Worm (Caenorhabditis elegans): ENCODE measurements around the gene F01D5.10.

DNA sequence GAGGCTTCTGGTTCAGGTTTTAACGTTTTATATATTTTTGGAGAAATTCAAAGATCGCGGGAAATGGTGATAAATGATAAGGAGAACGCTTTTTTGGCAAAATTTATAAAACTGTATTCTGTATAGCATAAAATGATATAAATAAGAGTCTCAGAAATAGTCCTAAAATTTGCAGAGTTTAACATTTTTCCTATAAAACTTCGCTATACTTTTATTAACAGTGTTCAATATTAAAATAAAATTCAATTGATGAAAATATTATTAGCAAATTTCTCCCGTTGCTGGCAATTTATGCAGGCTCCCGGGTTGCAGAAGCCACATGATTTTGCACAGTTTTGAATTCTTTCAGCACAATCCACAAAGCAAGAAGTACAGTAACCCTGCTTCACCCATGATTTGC, 22.2 kb downstream of the F01D5.10 start, which contains the start of gene F01D5.2:
- TF ChIP-seq daf-12 (tag; optimal IDR thresholded peaks at IDR 0.05): no peak
- TF ChIP-seq nhr-6 (tag; optimal IDR thresholded peaks at IDR 0.05): no peak
- no peak for TF ChIP-seq nhr-48 (tag; optimal IDR thresholded peaks at IDR 0.05)
- no peak for TF ChIP-seq zag-1 (tag; optimal IDR thresholded peaks at IDR 0.05)
- no peak for TF ChIP-seq dpl-1 (GFP tag; optimal IDR thresholded peaks at IDR 0.05)
- no peak for TF ChIP-seq unc-39 (tag; optimal IDR thresholded peaks at IDR 0.05)
- TF ChIP-seq ama-1 (optimal IDR thresholded peaks at IDR 0.05): no peak
- no peak for TF ChIP-seq F10B5.3 (tag; optimal IDR thresholded peaks at IDR 0.05)
